Worm (Caenorhabditis elegans) whole organism, young adult: ENCODE results near the gene mtrr-1.

Experiments
- atf-7 ChIP-seq: sonication (generic microtip); optimal IDR thresholded peaks from 2 replicates; lab custom pipeline; 2017; ENCODE audit warnings: mild to moderate bottlenecking, missing genetic modification characterization, missing compliant biosample characterization
- ceh-58 ChIP-seq: fragments of 200-800 bp; sonication (Bioruptor generic); IDR thresholded peaks from 2 replicates; pipeline ENCODE4 v1.3.6; 2022; ENCODE audit warnings: missing genetic modification characterization, missing compliant biosample characterization
- egrh-3 ChIP-seq: fragments of 200-800 bp; sonication (Bioruptor generic); IDR thresholded peaks from 2 replicates; pipeline ENCODE4 v1.3.6; 2022; ENCODE audit warnings: missing genetic modification reagents, missing genetic modification characterization, missing compliant biosample characterization

DNA sequence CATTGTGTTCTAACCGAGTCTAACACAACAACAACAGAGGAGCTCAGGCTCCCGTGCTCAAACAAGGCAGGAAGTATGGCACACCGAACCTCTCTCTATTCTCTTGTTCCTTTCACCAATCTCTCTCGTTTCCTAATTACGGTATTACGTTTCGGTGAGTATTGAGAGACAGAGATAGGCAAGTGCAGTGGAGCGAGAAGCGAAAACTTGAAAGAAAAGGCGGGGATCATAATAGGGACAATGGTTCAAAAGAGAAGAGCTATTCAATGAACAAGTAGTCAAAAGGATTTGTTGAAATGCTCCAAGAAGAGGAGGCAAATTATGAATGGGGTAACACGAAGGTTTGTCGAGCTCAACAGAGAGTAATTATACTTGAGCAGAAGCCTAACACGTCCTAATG lies 27.6 kb downstream of the mtrr-1 start:
- no peak for TF ChIP-seq egrh-3 (GFP tag; lab: Robert Waterston, UW)
- TF ChIP-seq atf-7 = no peak
- no peak for TF ChIP-seq ceh-58
